Worm (Caenorhabditis elegans): ENCODE data around the gene R155.5.

The R155.5 gene

DNA sequence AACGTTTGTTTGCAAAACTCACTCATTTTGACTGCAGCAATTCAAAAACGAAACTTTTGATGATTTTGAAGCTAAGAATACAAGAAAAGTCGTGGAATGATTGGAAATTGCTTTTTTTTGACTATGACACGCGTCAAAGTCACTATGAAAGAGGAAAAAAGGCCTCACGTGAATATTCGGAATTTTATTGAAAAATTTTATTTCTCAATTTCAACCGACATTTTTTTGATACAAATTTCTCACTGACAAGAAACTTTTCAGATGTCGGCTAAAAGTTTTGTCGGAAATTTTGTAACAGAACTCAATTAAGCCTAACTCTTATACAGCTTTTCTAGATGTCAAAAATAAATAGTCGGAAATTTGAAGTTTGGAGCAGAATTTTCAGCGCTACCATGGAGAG lies at the start of gene R155.5:
R155.5 (minus strand) TSS at position 101 of the 400 bp plus-strand sequence.
- no peak for TF ChIP-seq zip-8 (tag; optimal IDR thresholded peaks at IDR 0.05)
- no peak for TF ChIP-seq mab-5 (tag; optimal IDR thresholded peaks at IDR 0.05)
- TF ChIP-seq flh-1 (GFP tag; optimal IDR thresholded peaks at IDR 0.05) = no peak
- TF ChIP-seq ceh-39 (tag; optimal IDR thresholded peaks at IDR 0.05) = no peak
- TF ChIP-seq ces-1 (GFP tag; optimal IDR thresholded peaks at IDR 0.05) = no peak
- TF ChIP-seq nhr-12 (tag; optimal IDR thresholded peaks at IDR 0.05) = no peak
- no peak for TF ChIP-seq elt-3 (tag; optimal IDR thresholded peaks at IDR 0.05)
- TF ChIP-seq tbx-8 (GFP tag; optimal IDR thresholded peaks at IDR 0.05) = no peak
- TF ChIP-seq sem-2 (GFP tag; optimal IDR thresholded peaks at IDR 0.05) = no peak
- no peak for TF ChIP-seq nhr-2 (tag; optimal IDR thresholded peaks at IDR 0.05)
- no peak for TF ChIP-seq mep-1 (tag; optimal IDR thresholded peaks at IDR 0.05)
- no peak for TF ChIP-seq pha-4 (tag; optimal IDR thresholded peaks at IDR 0.05)
- TF ChIP-seq cnd-1 (tag; optimal IDR thresholded peaks at IDR 0.05) = no peak
- no peak for TF ChIP-seq lsy-2 (tag; optimal IDR thresholded peaks at IDR 0.05)
- no peak for TF ChIP-seq ceh-83 (GFP tag; optimal IDR thresholded peaks at IDR 0.05)

DNA sequence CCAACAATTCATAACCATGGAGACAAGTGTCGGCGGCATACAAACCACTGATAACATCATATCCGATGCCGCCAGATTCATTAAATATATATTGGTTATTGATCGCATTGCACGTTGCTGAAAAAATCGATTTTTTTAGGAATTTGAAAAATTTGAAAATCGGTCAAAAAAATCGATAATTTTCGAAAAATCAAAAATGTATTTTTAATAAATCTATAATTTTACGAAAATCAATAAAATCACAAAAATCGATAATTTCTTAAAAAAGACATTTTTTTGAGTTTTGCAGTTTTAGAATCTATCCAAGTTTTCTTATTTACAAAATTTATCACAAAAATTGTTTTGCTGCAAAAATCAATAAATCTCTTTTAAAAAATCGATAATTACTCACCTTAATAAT lies 45.2 kb upstream of the R155.5 start:
- TF ChIP-seq ham-2 (GFP tag; optimal IDR thresholded peaks at IDR 0.05) = no peak
- TF ChIP-seq cnd-1 (tag; optimal IDR thresholded peaks at IDR 0.05) = no peak
- TF ChIP-seq zip-8 (tag; optimal IDR thresholded peaks at IDR 0.05) = no peak
- TF ChIP-seq nhr-28 (tag; optimal IDR thresholded peaks at IDR 0.05) = no peak
- no peak for TF ChIP-seq flh-1 (GFP tag; optimal IDR thresholded peaks at IDR 0.05)
- no peak for TF ChIP-seq elt-3 (tag; optimal IDR thresholded peaks at IDR 0.05)
- TF ChIP-seq hlh-1 (tag; optimal IDR thresholded peaks at IDR 0.05) = no peak
- no peak for TF ChIP-seq lin-32 (GFP tag; optimal IDR thresholded peaks at IDR 0.05)
- no peak for TF ChIP-seq M03D4.4 (tag; optimal IDR thresholded peaks at IDR 0.05)
- no peak for TF ChIP-seq ceh-83 (GFP tag; optimal IDR thresholded peaks at IDR 0.05)
- TF ChIP-seq nhr-12 (tag; optimal IDR thresholded peaks at IDR 0.05) = no peak

DNA sequence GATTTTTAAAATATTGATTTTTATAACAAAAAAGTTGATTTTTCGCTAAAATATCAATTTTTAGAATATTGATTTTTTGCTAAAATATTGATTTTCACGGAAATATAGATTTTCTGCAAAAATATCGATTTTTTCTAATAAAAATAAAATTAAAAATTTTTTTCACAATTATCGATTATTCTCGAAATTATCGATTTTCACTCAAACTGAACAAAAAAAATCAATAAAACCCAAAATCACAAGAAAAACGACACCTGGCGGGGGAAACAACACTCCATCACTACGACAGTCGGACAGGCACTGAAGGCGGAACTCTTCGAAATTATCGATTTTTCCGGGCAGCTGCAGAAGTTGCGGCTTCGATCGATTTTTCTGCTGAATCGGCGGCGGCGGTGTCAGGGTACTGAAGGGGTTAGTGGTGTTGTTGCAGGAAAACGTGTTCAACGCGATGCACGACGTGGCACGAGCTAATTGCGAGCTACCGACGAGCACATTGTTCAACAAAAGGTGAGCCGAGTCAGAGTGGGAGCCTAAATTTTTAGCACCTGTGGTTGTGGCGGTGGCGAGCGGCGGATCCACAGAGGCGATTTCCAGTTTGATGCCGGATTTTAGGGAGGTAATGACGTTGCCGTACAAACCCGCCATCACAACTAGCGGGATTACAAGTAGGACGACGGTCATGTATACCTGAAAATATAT lies 43.0 kb upstream of the R155.5 start:
- TF ChIP-seq mls-2 (tag; optimal IDR thresholded peaks at IDR 0.05) (no peak), lin-13 (tag; optimal IDR thresholded peaks at IDR 0.05) (no peak), unc-120 (tag; optimal IDR thresholded peaks at IDR 0.05; ENCODE audit: poor library complexity, severe bottlenecking) (no peak), unc-39 (tag; optimal IDR thresholded peaks at IDR 0.05) (no peak), sptf-1 (tag; optimal IDR thresholded peaks at IDR 0.05) (no peak), blmp-1 (tag; optimal IDR thresholded peaks at IDR 0.05) (no peak), bed-3 (GFP tag; optimal IDR thresholded peaks at IDR 0.05) (no peak), ceh-83 (GFP tag; optimal IDR thresholded peaks at IDR 0.05) (no peak), ces-1 (GFP tag; optimal IDR thresholded peaks at IDR 0.05) (no peak), tbx-8 (GFP tag; optimal IDR thresholded peaks at IDR 0.05) (no peak), unc-62 (GFP tag; optimal IDR thresholded peaks at IDR 0.05) (no peak), flh-1 (GFP tag; optimal IDR thresholded peaks at IDR 0.05) (no peak)

DNA sequence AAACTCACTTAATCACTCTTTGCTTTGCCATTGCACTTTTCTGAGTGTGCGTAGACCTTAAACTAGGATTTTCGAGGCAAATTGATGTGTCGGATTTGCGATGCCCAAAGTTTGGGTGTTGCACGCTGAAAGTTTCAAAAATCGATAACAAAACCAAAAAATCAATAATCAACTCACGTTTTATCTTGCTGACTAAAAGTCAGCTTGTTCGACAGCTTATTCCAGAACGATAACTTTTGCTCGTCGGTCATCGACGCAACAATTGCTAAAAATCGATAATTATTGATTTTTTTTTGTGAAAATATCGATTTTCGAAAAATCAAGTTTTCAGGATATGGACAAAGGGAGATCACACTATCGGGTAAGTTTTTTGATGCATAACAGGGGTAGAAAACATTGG lies 42.2 kb upstream of the R155.5 start:
- TF ChIP-seq nhr-12 (tag; optimal IDR thresholded peaks at IDR 0.05) (no peak), mab-5 (tag; optimal IDR thresholded peaks at IDR 0.05) (no peak), nhr-28 (tag; optimal IDR thresholded peaks at IDR 0.05) (no peak), nhr-237 (tag; optimal IDR thresholded peaks at IDR 0.05) (no peak), unc-39 (tag; optimal IDR thresholded peaks at IDR 0.05) (no peak), lsy-2 (tag; optimal IDR thresholded peaks at IDR 0.05) (no peak), tbx-8 (GFP tag; optimal IDR thresholded peaks at IDR 0.05) (no peak), unc-120 (tag; optimal IDR thresholded peaks at IDR 0.05; ENCODE audit: poor library complexity, severe bottlenecking) (no peak), cnd-1 (tag; optimal IDR thresholded peaks at IDR 0.05) (no peak), sem-2 (GFP tag; optimal IDR thresholded peaks at IDR 0.05) (no peak), ham-2 (GFP tag; optimal IDR thresholded peaks at IDR 0.05) (no peak), flh-1 (GFP tag; optimal IDR thresholded peaks at IDR 0.05) (no peak), ztf-11 (tag; optimal IDR thresholded peaks at IDR 0.05) (no peak), ceh-39 (tag; optimal IDR thresholded peaks at IDR 0.05) (no peak), snpc-4 (tag; optimal IDR thresholded peaks at IDR 0.05) (no peak), nhr-76 (tag; optimal IDR thresholded peaks at IDR 0.05) (no peak), zip-8 (tag; optimal IDR thresholded peaks at IDR 0.05) (no peak)

DNA sequence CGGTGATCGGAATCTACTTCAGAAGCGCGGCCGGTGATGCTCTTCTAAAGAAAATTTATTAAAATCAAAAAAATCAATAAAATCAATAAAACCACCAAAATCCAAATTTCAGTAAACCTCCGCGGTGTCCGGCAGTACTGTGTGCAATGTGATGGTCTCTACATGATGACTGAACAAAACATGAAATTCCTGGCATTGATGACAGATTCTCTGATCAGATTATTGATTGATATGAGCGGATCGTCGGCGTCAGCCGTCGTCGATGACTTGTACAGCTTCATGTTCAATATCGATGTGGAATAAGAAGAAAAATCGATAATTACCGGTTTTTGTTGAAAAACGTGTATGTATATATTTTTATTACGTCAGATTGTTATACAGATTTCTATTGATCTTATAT lies 38.6 kb upstream of the R155.5 start:
- TF ChIP-seq unc-62 (GFP tag; optimal IDR thresholded peaks at IDR 0.05) = no peak
- no peak for TF ChIP-seq elt-1 (tag; optimal IDR thresholded peaks at IDR 0.05; ENCODE audit: borderline replicate concordance, insufficient read depth)
- TF ChIP-seq mab-5 (tag; optimal IDR thresholded peaks at IDR 0.05) = no peak
- no peak for TF ChIP-seq unc-120 (tag; optimal IDR thresholded peaks at IDR 0.05; ENCODE audit: poor library complexity, severe bottlenecking)
- no peak for TF ChIP-seq lin-13 (tag; optimal IDR thresholded peaks at IDR 0.05)
- TF ChIP-seq ham-2 (GFP tag; optimal IDR thresholded peaks at IDR 0.05) = no peak
- TF ChIP-seq flh-1 (GFP tag; optimal IDR thresholded peaks at IDR 0.05) = no peak
- no peak for TF ChIP-seq nhr-237 (tag; optimal IDR thresholded peaks at IDR 0.05)
- no peak for TF ChIP-seq tbx-8 (GFP tag; optimal IDR thresholded peaks at IDR 0.05)
- TF ChIP-seq nhr-2 (tag; optimal IDR thresholded peaks at IDR 0.05) = no peak
